Fruit fly (Drosophila melanogaster): ENCODE results near the gene CG32572.

- no peak for TF ChIP-seq ey (GFP tag; optimal IDR thresholded peaks at IDR 0.05)
- TF ChIP-seq psq (GFP tag; optimal IDR thresholded peaks at IDR 0.05): no peak
- no peak for TF ChIP-seq Jra (GFP tag; optimal IDR thresholded peaks at IDR 0.05)
- TF ChIP-seq br (GFP tag; optimal IDR thresholded peaks at IDR 0.05): no peak
- no peak for TF ChIP-seq lola (GFP tag; optimal IDR thresholded peaks at IDR 0.05)
- TF ChIP-seq h (GFP tag; optimal IDR thresholded peaks at IDR 0.05): no peak
- no peak for TF ChIP-seq HLH106 (tag; optimal IDR thresholded peaks at IDR 0.05)
- TF ChIP-seq foxo (GFP tag; optimal IDR thresholded peaks at IDR 0.05): no peak
- TF ChIP-seq Myc (optimal IDR thresholded peaks at IDR 0.05): no peak
- TF ChIP-seq dmrt93B (GFP tag; optimal IDR thresholded peaks at IDR 0.05): no peak
- no peak for TF ChIP-seq Abd-B (GFP tag; optimal IDR thresholded peaks at IDR 0.05)
These were observed 27.1 kb upstream of the CG32572 start for dm6 chrX:16693805-16694387.
